Fruit fly (Drosophila melanogaster) whole organism, embryonic: ENCODE measurements around the gene dbr.

Experiments
- Atf3 ChIP-seq: fragments of 200-800 bp; sonication (Bioruptor generic); optimal IDR thresholded peaks from 3 replicates; lab custom pipeline; 2016; ENCODE audit warnings: missing biosample characterization, missing genetic modification characterization
- CG1024 ChIP-seq: fragments of 200-800 bp; sonication (Bioruptor generic); IDR thresholded peaks from 2 replicates; pipeline ENCODE4 v1.3.6; 2022; ENCODE audit warnings: missing biosample characterization, missing genetic modification characterization
- CG10366 ChIP-seq: fragments of 200-800 bp; sonication (Bioruptor generic); IDR thresholded peaks from 2 replicates; pipeline ENCODE4 v1.3.6; 2022; ENCODE audit warnings: missing biosample characterization, missing genetic modification characterization
- CG12155 ChIP-seq: fragments of 200-800 bp; sonication (Bioruptor generic); optimal IDR thresholded peaks from 3 replicates; lab custom pipeline; 2016; ENCODE audit warnings: missing biosample characterization, missing genetic modification characterization
- CG15073 ChIP-seq: fragments of 200-800 bp; sonication (Bioruptor generic); optimal IDR thresholded peaks from 2 replicates; lab custom pipeline; 2016; ENCODE audit warnings: missing biosample characterization, missing genetic modification characterization
- CG15269 ChIP-seq: fragments of 200-800 bp; sonication (Bioruptor generic); optimal IDR thresholded peaks from 2 replicates; lab custom pipeline; 2018; ENCODE audit warnings: missing biosample characterization, mild to moderate bottlenecking, missing genetic modification characterization, moderate library complexity
- CG2129 ChIP-seq: fragments of 200-800 bp; sonication (Bioruptor generic); IDR thresholded peaks from 2 replicates; pipeline ENCODE4 v1.3.6; 2022; ENCODE audit warnings: missing biosample characterization, missing genetic modification characterization; ENCODE audit not compliant: partially characterized antibody
- CG33213 ChIP-seq: fragments of 200-800 bp; sonication (Bioruptor generic); optimal IDR thresholded peaks from 3 replicates; lab custom pipeline; 2016; ENCODE audit warnings: missing biosample characterization, missing genetic modification characterization
- CG3407 ChIP-seq: fragments of 200-800 bp; sonication (Bioruptor generic); optimal IDR thresholded peaks from 2 replicates; lab custom pipeline; 2018; ENCODE audit warnings: missing biosample characterization, mild to moderate bottlenecking, missing genetic modification characterization
- CG4707 ChIP-seq: fragments of 200-800 bp; sonication (Bioruptor generic); optimal IDR thresholded peaks from 2 replicates; lab custom pipeline; 2018; ENCODE audit warnings: missing biosample characterization, mild to moderate bottlenecking, missing genetic modification characterization, moderate library complexity
- CG4854 ChIP-seq: fragments of 200-800 bp; sonication (Bioruptor generic); optimal IDR thresholded peaks from 2 replicates; lab custom pipeline; 2016; ENCODE audit warnings: missing biosample characterization, missing genetic modification characterization, inconsistent platforms
- CG6654 ChIP-seq: fragments of 200-800 bp; sonication (Bioruptor generic); optimal IDR thresholded peaks from 2 replicates; lab custom pipeline; 2017; ENCODE audit warnings: missing biosample characterization, mild to moderate bottlenecking, missing genetic modification characterization
- CG7987 ChIP-seq: fragments of 200-800 bp; sonication (Bioruptor generic); optimal IDR thresholded peaks from 2 replicates; lab custom pipeline; 2018; ENCODE audit warnings: missing biosample characterization, mild to moderate bottlenecking, missing genetic modification characterization, moderate library complexity
- CG8944 ChIP-seq: fragments of 200-800 bp; sonication (Bioruptor generic); optimal IDR thresholded peaks from 3 replicates; lab custom pipeline; 2016; ENCODE audit warnings: missing biosample characterization, missing genetic modification characterization
- CG9437 ChIP-seq: fragments of 200-800 bp; sonication (Bioruptor generic); optimal IDR thresholded peaks from 2 replicates; lab custom pipeline; 2018; ENCODE audit warnings: missing biosample characterization, mild to moderate bottlenecking, missing genetic modification characterization
- CG9876 ChIP-seq: fragments of 200-800 bp; sonication (Bioruptor generic); optimal IDR thresholded peaks from 2 replicates; lab custom pipeline; 2016; ENCODE audit warnings: missing biosample characterization, missing genetic modification characterization
- CHES-1-like ChIP-seq: fragments of 200-800 bp; sonication (Bioruptor generic); optimal IDR thresholded peaks from 2 replicates; lab custom pipeline; 2016; ENCODE audit warnings: missing biosample characterization, missing genetic modification characterization
- Dp ChIP-seq: fragments of 200-800 bp; sonication (Bioruptor generic); optimal IDR thresholded peaks from 2 replicates; lab custom pipeline; 2018; ENCODE audit warnings: missing biosample characterization, mild to moderate bottlenecking, missing genetic modification characterization, moderate library complexity
- GATAe ChIP-seq: fragments of 200-800 bp; sonication (Bioruptor generic); conservative IDR thresholded peaks from 2 replicates; pipeline ENCODE4 v1.3.6; 2022; ENCODE audit warnings: missing biosample characterization, missing genetic modification characterization
- Hmr ChIP-seq: fragments of 200-800 bp; sonication (Bioruptor generic); optimal IDR thresholded peaks from 3 replicates; lab custom pipeline; 2017; ENCODE audit warnings: mild to moderate bottlenecking, missing biosample characterization, missing genetic modification reagents, missing genetic modification characterization
- Hr51 ChIP-seq, 2 experiments: fragments of 200-800 bp; sonication (Bioruptor generic); optimal IDR thresholded peaks; 2 replicates in 1 of 2; 3 replicates in 1 of 2; lab custom pipeline; 2016 to 2018; ENCODE audit warnings: missing biosample characterization in 2 of 2, missing genetic modification characterization in 2 of 2, mild to moderate bottlenecking in 1 of 2, moderate library complexity in 1 of 2
- Hr78 ChIP-seq, 2 experiments: fragments of 200-800 bp in 1 of 2; fragments of >200 bp in 1 of 2; sonication (Bioruptor generic) in 1 of 2; optimal IDR thresholded peaks; 2 replicates each; lab custom pipeline; 2017 to 2019; ENCODE audit warnings: missing biosample characterization in 2 of 2, missing genetic modification characterization in 2 of 2, mild to moderate bottlenecking in 1 of 2, moderate library complexity in 1 of 2
- MBD-R2 ChIP-seq: fragments of 200-800 bp; sonication (Bioruptor generic); IDR thresholded peaks from 2 replicates; pipeline ENCODE4 v1.3.6; 2022; ENCODE audit warnings: missing biosample characterization, missing genetic modification characterization
- Myb ChIP-seq: fragments of 200-800 bp; sonication (Bioruptor generic); optimal IDR thresholded peaks from 2 replicates; lab custom pipeline; 2016; ENCODE audit warnings: missing biosample characterization, missing genetic modification characterization
- Pdp1 ChIP-seq, 2 experiments: fragments of 200-800 bp; sonication (Bioruptor generic); optimal IDR thresholded peaks; 3 replicates each; lab custom pipeline; 2016; ENCODE audit warnings: missing biosample characterization in 2 of 2, missing genetic modification characterization in 2 of 2, mild to moderate bottlenecking in 1 of 2, moderate library complexity in 1 of 2
- Trl ChIP-seq, 3 experiments: fragments of >200 bp in 2 of 3; fragments of 200-800 bp in 1 of 3; sonication (Bioruptor generic) in 1 of 3; optimal IDR thresholded peaks; 2 replicates in 1 of 3; 3 replicates in 2 of 3; lab custom pipeline; 2016 to 2017; ENCODE audit warnings: missing biosample characterization in 1 of 3, missing genetic modification characterization in 1 of 3
- Usf ChIP-seq: fragments of 200-800 bp; sonication (Bioruptor generic); optimal IDR thresholded peaks from 2 replicates; lab custom pipeline; 2017; ENCODE audit warnings: missing genotype, missing biosample characterization, missing genetic modification characterization
- ap ChIP-seq: fragments of 200-800 bp; sonication (Bioruptor generic); IDR thresholded peaks from 2 replicates; pipeline ENCODE4 v1.3.6; 2022; ENCODE audit warnings: missing biosample characterization, missing genetic modification characterization
- ato ChIP-seq: fragments of 200-800 bp; sonication (Bioruptor generic); IDR thresholded peaks from 2 replicates; pipeline ENCODE4 v1.3.6; 2022; ENCODE audit warnings: missing biosample characterization, missing genetic modification characterization; ENCODE audit not compliant: partially characterized antibody
- br ChIP-seq: fragments of >200 bp; optimal IDR thresholded peaks from 2 replicates; lab custom pipeline; 2017
- cg ChIP-seq: fragments of 200-800 bp; sonication (Bioruptor generic); optimal IDR thresholded peaks from 3 replicates; lab custom pipeline; 2019; ENCODE audit warnings: missing biosample characterization, mild to moderate bottlenecking, missing genetic modification characterization, moderate library complexity
- chm ChIP-seq: fragments of 200-800 bp; sonication (Bioruptor generic); IDR thresholded peaks from 2 replicates; pipeline ENCODE4 v1.3.6; 2022; ENCODE audit warnings: missing biosample characterization, missing genetic modification characterization
- da ChIP-seq: fragments of 200-800 bp; sonication (Bioruptor generic); optimal IDR thresholded peaks from 2 replicates; lab custom pipeline; 2016; ENCODE audit warnings: missing biosample characterization, missing genetic modification characterization
- dimm ChIP-seq: fragments of 200-800 bp; sonication (Bioruptor generic); IDR thresholded peaks from 2 replicates; pipeline ENCODE4 v1.3.6; 2022; ENCODE audit warnings: missing biosample characterization, missing genetic modification characterization
- emc ChIP-seq: fragments of 200-800 bp; sonication (Bioruptor generic); optimal IDR thresholded peaks from 2 replicates; lab custom pipeline; 2016; ENCODE audit warnings: missing biosample characterization, missing genetic modification characterization
- ftz-f1 ChIP-seq: fragments of 200-800 bp; sonication (Bioruptor generic); optimal IDR thresholded peaks from 2 replicates; lab custom pipeline; 2016; ENCODE audit warnings: missing biosample characterization, missing genetic modification characterization
- gro ChIP-seq: fragments of 200-800 bp; sonication (Bioruptor generic); optimal IDR thresholded peaks from 2 replicates; lab custom pipeline; 2016; ENCODE audit warnings: missing biosample characterization, missing genetic modification characterization
- jigr1 ChIP-seq: fragments of 200-800 bp; sonication (Bioruptor generic); IDR thresholded peaks from 3 replicates; pipeline ENCODE4 v1.3.6; 2022; ENCODE audit warnings: missing biosample characterization, missing genetic modification characterization
- lilli ChIP-seq: fragments of 200-800 bp; sonication (Bioruptor generic); optimal IDR thresholded peaks from 3 replicates; lab custom pipeline; 2016; ENCODE audit warnings: missing biosample characterization, missing genetic modification characterization
- nerfin-1 ChIP-seq: fragments of 200-800 bp; sonication (Bioruptor generic); optimal IDR thresholded peaks from 3 replicates; lab custom pipeline; 2019; ENCODE audit warnings: missing biosample characterization, mild to moderate bottlenecking, missing genetic modification characterization, moderate library complexity
- nerfin-2 ChIP-seq: fragments of 200-800 bp; sonication (Bioruptor generic); IDR thresholded peaks from 2 replicates; pipeline ENCODE4 v1.3.6; 2022; ENCODE audit warnings: missing biosample characterization, missing genetic modification characterization; ENCODE audit not compliant: partially characterized antibody
- otp ChIP-seq: fragments of 200-800 bp; sonication (Bioruptor generic); IDR thresholded peaks from 3 replicates; pipeline ENCODE4, ENCODE4 v1.3.6; 2022; ENCODE audit warnings: missing biosample characterization, missing genetic modification characterization
- prd ChIP-seq, 3 experiments: fragments of >200 bp in 2 of 3; fragments of 200-800 bp in 1 of 3; sonication (Bioruptor generic) in 1 of 3; optimal IDR thresholded peaks in 2 of 3; IDR thresholded peaks in 1 of 3; 2 replicates in 2 of 3; 3 replicates in 1 of 3; pipeline versions ENCODE4 v1.3.6 to Lab custom; 2017 to 2022; ENCODE audit warnings: missing biosample characterization in 1 of 3, missing genetic modification characterization in 1 of 3
- schlank ChIP-seq: fragments of 200-800 bp; sonication (Bioruptor generic); optimal IDR thresholded peaks from 2 replicates; lab custom pipeline; 2018; ENCODE audit warnings: missing biosample characterization, mild to moderate bottlenecking, missing genetic modification characterization
- sens-2 ChIP-seq: fragments of 200-800 bp; sonication (Bioruptor generic); IDR thresholded peaks from 2 replicates; pipeline ENCODE4 v1.3.6; 2022; ENCODE audit warnings: missing biosample characterization, missing genetic modification characterization
- tin ChIP-seq: fragments of 200-800 bp; sonication (Bioruptor generic); optimal IDR thresholded peaks from 3 replicates; lab custom pipeline; 2016; ENCODE audit warnings: missing biosample characterization, missing genetic modification characterization
- toy ChIP-seq: fragments of 200-800 bp; sonication (Bioruptor generic); IDR thresholded peaks from 2 replicates; pipeline ENCODE4 v1.3.6; 2022; ENCODE audit warnings: missing biosample characterization, missing genetic modification characterization
- unc-4 ChIP-seq: fragments of 200-800 bp; sonication (Bioruptor generic); IDR thresholded peaks from 2 replicates; pipeline ENCODE4 v1.3.6; 2022; ENCODE audit warnings: missing biosample characterization, missing genetic modification characterization; ENCODE audit not compliant: partially characterized antibody
- vnd ChIP-seq: fragments of 200-800 bp; sonication (Bioruptor generic); IDR thresholded peaks from 3 replicates; pipeline ENCODE4 v1.3.6; 2022; ENCODE audit warnings: missing biosample characterization, missing genetic modification characterization; ENCODE audit not compliant: partially characterized antibody
- zen ChIP-seq: fragments of 200-800 bp; sonication (Bioruptor generic); optimal IDR thresholded peaks from 3 replicates; lab custom pipeline; 2018; ENCODE audit warnings: missing biosample characterization, mild to moderate bottlenecking, missing genetic modification characterization, moderate library complexity

Gene dbr

dm6 chr2L:81198-81597 lies 14.9 kb downstream of the dbr start (continued):
- TF ChIP-seq CG15269 (tag; lab: Kevin White, UChicago) (peak; percentile 29), ap (GFP tag; lab: Robert Waterston, UW) (no peak), CG9437 (GFP tag; lab: Kevin White, UChicago) (no peak), CG4707 (peak; percentile 35), Usf (GFP tag; lab: Kevin White, UChicago) (no peak), unc-4 (GFP tag; lab: Robert Waterston, UW) (no peak), emc (no peak), toy (no peak), CG6654 (GFP tag; lab: Kevin White, UChicago) (no peak), gro (GFP tag; lab: Kevin White, UChicago) (no peak), chm (GFP tag; lab: Robert Waterston, UW) (no peak), Pdp1 (GFP tag; optimal IDR thresholded peaks at IDR 0.05; lab: Kevin White, UChicago) (peak in 1 of 2 experiments; percentile 42), br (lab: Kevin White, UChicago) (no peak), CG10366 (GFP tag; lab: Robert Waterston, UW) (no peak), CG8944 (GFP tag; lab: Kevin White, UChicago) (no peak), ftz-f1 (GFP tag; lab: Kevin White, UChicago) (no peak), Dp (GFP tag; lab: Kevin White, UChicago) (no peak), CG33213 (GFP tag; lab: Kevin White, UChicago) (no peak), MBD-R2 (GFP tag; lab: Robert Waterston, UW) (no peak), otp (GFP tag; lab: Robert Waterston, UW) (peak; percentile 10; the same call in 1 of the 3 replicates), CHES-1-like (no peak), jigr1 (GFP tag; lab: Robert Waterston, UW) (no peak), cg (GFP tag; lab: Kevin White, UChicago) (no peak), CG2129 (GFP tag; lab: Robert Waterston, UW) (no peak), lilli (GFP tag; lab: Kevin White, UChicago) (peak; percentile 2), Myb (no peak), CG4854 (GFP tag; lab: Kevin White, UChicago) (no peak), Trl (optimal IDR thresholded peaks at IDR 0.05; lab: Kevin White, UChicago) (no peak), Trl (GFP tag; optimal IDR thresholded peaks at IDR 0.05; lab: Kevin White, UChicago) (peak; percentile 1), prd (optimal IDR thresholded peaks at IDR 0.05; lab: Kevin White, UChicago) (no peak), prd (GFP tag; IDR thresholded peaks at IDR 0.05; lab: Robert Waterston, UW) (no peak), Hr51 (GFP tag; optimal IDR thresholded peaks at IDR 0.05; lab: Kevin White, UChicago) (peak in 1 of 2 experiments; percentile 10), tin (no peak), ato (GFP tag; lab: Robert Waterston, UW) (no peak), Atf3 (no peak), da (GFP tag; lab: Kevin White, UChicago) (no peak), schlank (tag; lab: Kevin White, UChicago) (peak; percentile 12), CG15073 (no peak), CG3407 (GFP tag; lab: Kevin White, UChicago) (peak; percentile 60), Hmr (GFP tag; lab: Kevin White, UChicago) (peak; percentile 49), GATAe (GFP tag; lab: Robert Waterston, UW) (no peak), vnd (GFP tag; lab: Robert Waterston, UW) (no peak), zen (tag; lab: Kevin White, UChicago) (no peak), nerfin-2 (no peak), Hr78 (GFP tag; optimal IDR thresholded peaks at IDR 0.05; lab: Kevin White, UChicago) (no peak), nerfin-1 (tag; lab: Kevin White, UChicago) (peak; percentile 55), dimm (GFP tag; lab: Robert Waterston, UW) (no peak), CG7987 (GFP tag; lab: Kevin White, UChicago) (peak; percentile 58), CG12155 (no peak), CG9876 (GFP tag; lab: Kevin White, UChicago) (no peak), sens-2 (GFP tag; lab: Robert Waterston, UW) (no peak), CG1024 (GFP tag; lab: Robert Waterston, UW) (no peak)
